Worm (Caenorhabditis elegans) whole organism, mixed stage, embryonic: Measurements from ENCODE around the gene T07D3.9.

Experiments
- mls-2 ChIP-seq: sonication (generic microtip); optimal IDR thresholded peaks from 2 replicates; lab custom pipeline; 2016; ENCODE audit warnings: mild to moderate bottlenecking, missing genetic modification characterization, moderate library complexity, missing compliant biosample characterization
- nhr-76 ChIP-seq: sonication (generic microtip); optimal IDR thresholded peaks from 2 replicates; lab custom pipeline; 2017; ENCODE audit warnings: missing biosample characterization, missing genetic modification characterization
- pha-4 ChIP-seq: fragments of 150-350 bp; optimal IDR thresholded peaks from 2 replicates; lab custom pipeline; 2018; ENCODE audit warnings: missing biosample characterization, missing genetic modification reagents, missing genetic modification characterization
- ztf-11 ChIP-seq: fragments of 150-350 bp; optimal IDR thresholded peaks from 2 replicates; lab custom pipeline; 2014; ENCODE audit warnings: missing biosample characterization, missing genetic modification characterization

ce11 chrII:927331-927730, 26.6 kb upstream of the T07D3.9 start, which contains the start of gene R07C3.13:
- TF ChIP-seq nhr-76 (no peak), ztf-11 (tag; lab: Kevin White, UChicago) (no peak), mls-2 (tag; lab: Kevin White, UChicago) (no peak), pha-4 (tag; lab: Kevin White, UChicago) (no peak)
